Fruit fly (Drosophila melanogaster): Measurements from ENCODE around the gene mRpS6.

dm6 chr3L:4353657-4354075, 10.7 kb upstream of the mRpS6 start:
- TF ChIP-seq kay (GFP tag; ENCODE audit: borderline replicate concordance) = no peak
- TF ChIP-seq bab1 (GFP tag; optimal IDR thresholded peaks at IDR 0.05) = no peak
- TF ChIP-seq pad (GFP tag; optimal IDR thresholded peaks at IDR 0.05) = no peak
- TF ChIP-seq CG7045 (GFP tag; optimal IDR thresholded peaks at IDR 0.05) = no peak
- TF ChIP-seq ovo (GFP tag; optimal IDR thresholded peaks at IDR 0.05) = peak; percentile 38
- TF ChIP-seq cic (GFP tag; optimal IDR thresholded peaks at IDR 0.05) = no peak
- TF ChIP-seq CG12768 (GFP tag; optimal IDR thresholded peaks at IDR 0.05) = no peak
- TF ChIP-seq CG33017 (tag; optimal IDR thresholded peaks at IDR 0.05) = no peak
- TF ChIP-seq toe (GFP tag; optimal IDR thresholded peaks at IDR 0.05) = no peak
- TF ChIP-seq CG7101 (tag; optimal IDR thresholded peaks at IDR 0.05) = no peak
- no peak for TF ChIP-seq Clk (GFP tag; optimal IDR thresholded peaks at IDR 0.05)
